Worm (Caenorhabditis elegans) whole organism, L2 larva: ENCODE measurements around the gene F26D2.15.

Experiments used
- C34F6.9 ChIP-seq: fragments of 150-350 bp; optimal IDR thresholded peaks from 2 replicates; lab custom pipeline; 2014; ENCODE audit warnings: missing biosample characterization, missing genetic modification characterization
- F13H6.1 ChIP-seq: sonication (generic microtip); optimal IDR thresholded peaks from 2 replicates; lab custom pipeline; 2016; ENCODE audit warnings: missing genetic modification characterization, missing compliant biosample characterization
- ZK546.5 ChIP-seq: sonication (generic microtip); optimal IDR thresholded peaks from 2 replicates; lab custom pipeline; 2017; ENCODE audit warnings: missing biosample characterization, missing genetic modification characterization
- alr-1 ChIP-seq: fragments of 150-350 bp; optimal IDR thresholded peaks from 2 replicates; lab custom pipeline; 2014; ENCODE audit warnings: missing biosample characterization, missing genetic modification characterization
- aly-2 ChIP-seq: fragments of 150-350 bp; optimal IDR thresholded peaks from 2 replicates; lab custom pipeline; 2014; ENCODE audit warnings: missing biosample characterization, missing genetic modification characterization
- ama-1 ChIP-seq: fragments of 150-350 bp; optimal IDR thresholded peaks from 2 replicates; lab custom pipeline; 2018; ENCODE audit warnings: inconsistent platforms
- blmp-1 ChIP-seq: sonication (generic microtip); optimal IDR thresholded peaks from 2 replicates; lab custom pipeline; 2017; ENCODE audit warnings: missing genetic modification characterization, mild to moderate bottlenecking, missing compliant biosample characterization, antibody characterized with exemption, moderate library complexity; ENCODE audit not compliant: insufficient read depth
- ceh-16 ChIP-seq: fragments of 150-350 bp; optimal IDR thresholded peaks from 2 replicates; lab custom pipeline; 2014; ENCODE audit warnings: missing biosample characterization, missing genetic modification characterization
- ceh-82 ChIP-seq: fragments of 150-350 bp; optimal IDR thresholded peaks from 2 replicates; lab custom pipeline; 2014; ENCODE audit warnings: missing biosample characterization, missing genetic modification characterization
- crh-2 ChIP-seq: sonication (generic microtip); optimal IDR thresholded peaks from 2 replicates; lab custom pipeline; 2017; ENCODE audit warnings: missing biosample characterization, missing genetic modification characterization
- dmd-4 ChIP-seq: sonication (generic microtip); optimal IDR thresholded peaks from 2 replicates; lab custom pipeline; 2017; ENCODE audit warnings: missing biosample characterization, missing genetic modification characterization
- egl-27 ChIP-seq: sonication (generic microtip); optimal IDR thresholded peaks from 3 replicates; lab custom pipeline; 2017; ENCODE audit warnings: missing biosample characterization, missing genetic modification reagents, missing genetic modification characterization
- elt-1 ChIP-seq: fragments of 150-350 bp; optimal IDR thresholded peaks from 2 replicates; lab custom pipeline; 2014; ENCODE audit warnings: missing biosample characterization, missing genetic modification characterization
- elt-3 ChIP-seq: sonication (generic microtip); optimal IDR thresholded peaks from 2 replicates; lab custom pipeline; 2017; ENCODE audit warnings: missing biosample characterization, missing genetic modification characterization
- lin-13 ChIP-seq: fragments of 150-350 bp; optimal IDR thresholded peaks from 2 replicates; lab custom pipeline; 2014; ENCODE audit warnings: missing biosample characterization, missing genetic modification reagents, missing genetic modification characterization
- lin-39 ChIP-seq: fragments of 150-350 bp; optimal IDR thresholded peaks from 2 replicates; lab custom pipeline; 2014; ENCODE audit warnings: missing biosample characterization, missing genetic modification reagents, missing genetic modification characterization
- lsy-2 ChIP-seq, 2 experiments: fragments of 150-350 bp in 1 of 2; sonication (generic microtip) in 1 of 2; optimal IDR thresholded peaks; 2 replicates each; lab custom pipeline; 2014 to 2017; ENCODE audit warnings: missing biosample characterization in 2 of 2, missing genetic modification characterization in 2 of 2
- mab-5 ChIP-seq: fragments of 150-350 bp; optimal IDR thresholded peaks from 2 replicates; lab custom pipeline; 2014; ENCODE audit warnings: missing biosample characterization, missing genetic modification characterization
- mbf-1 ChIP-seq: sonication (generic microtip); optimal IDR thresholded peaks from 2 replicates; lab custom pipeline; 2017; ENCODE audit warnings: missing biosample characterization, missing genetic modification characterization
- nhr-10 ChIP-seq: sonication (generic microtip); optimal IDR thresholded peaks from 2 replicates; lab custom pipeline; 2017; ENCODE audit warnings: missing biosample characterization, missing genetic modification characterization
- nhr-11 ChIP-seq: fragments of 150-350 bp; optimal IDR thresholded peaks from 2 replicates; lab custom pipeline; 2014; ENCODE audit warnings: missing biosample characterization, missing genetic modification characterization
- nhr-12 ChIP-seq: fragments of 150-350 bp; optimal IDR thresholded peaks from 2 replicates; lab custom pipeline; 2014; ENCODE audit warnings: missing biosample characterization, missing genetic modification characterization
- nhr-21 ChIP-seq: fragments of 150-350 bp; optimal IDR thresholded peaks from 2 replicates; lab custom pipeline; 2014; ENCODE audit warnings: missing biosample characterization, missing genetic modification characterization
- nhr-23 ChIP-seq: fragments of 150-350 bp; optimal IDR thresholded peaks from 2 replicates; lab custom pipeline; 2014; ENCODE audit warnings: missing biosample characterization, missing genetic modification reagents, missing genetic modification characterization
- nhr-237 ChIP-seq: fragments of 150-350 bp; optimal IDR thresholded peaks from 2 replicates; lab custom pipeline; 2014; ENCODE audit warnings: missing biosample characterization, missing genetic modification characterization
- nhr-25 ChIP-seq: fragments of 150-350 bp; sonication (generic microtip); optimal IDR thresholded peaks from 3 replicates; lab custom pipeline; 2014; ENCODE audit warnings: missing biosample characterization, missing genetic modification characterization
- nhr-6 ChIP-seq: fragments of 150-350 bp; optimal IDR thresholded peaks from 2 replicates; lab custom pipeline; 2014; ENCODE audit warnings: missing biosample characterization, missing genetic modification characterization
- sem-4 ChIP-seq: fragments of 150-350 bp; optimal IDR thresholded peaks from 2 replicates; lab custom pipeline; 2014; ENCODE audit warnings: missing biosample characterization, missing genetic modification reagents, missing genetic modification characterization
- skn-1 ChIP-seq: sonication (generic microtip); optimal IDR thresholded peaks from 2 replicates; lab custom pipeline; 2017; ENCODE audit warnings: missing biosample characterization, missing genetic modification characterization
- sma-3 ChIP-seq: sonication (generic microtip); optimal IDR thresholded peaks from 2 replicates; lab custom pipeline; 2016; ENCODE audit warnings: missing genetic modification reagents, missing genetic modification characterization, missing compliant biosample characterization
- snpc-4 ChIP-seq: fragments of 150-350 bp; optimal IDR thresholded peaks from 2 replicates; lab custom pipeline; 2014; ENCODE audit warnings: missing biosample characterization, missing genetic modification characterization
- unc-62 ChIP-seq: fragments of 150-350 bp; optimal IDR thresholded peaks from 2 replicates; lab custom pipeline; 2014; ENCODE audit warnings: missing biosample characterization, missing genetic modification reagents, missing genetic modification characterization
- zag-1 ChIP-seq: fragments of 150-350 bp; optimal IDR thresholded peaks from 2 replicates; lab custom pipeline; 2014; ENCODE audit warnings: missing biosample characterization, missing genetic modification characterization
- ztf-1 ChIP-seq: fragments of 200-800 bp; sonication (Bioruptor generic); conservative IDR thresholded peaks from 2 replicates; pipeline ENCODE4 v1.3.6; 2022; ENCODE audit warnings: missing genetic modification characterization, missing compliant biosample characterization
- ztf-4 ChIP-seq: fragments of 150-350 bp; optimal IDR thresholded peaks from 2 replicates; lab custom pipeline; 2014; ENCODE audit warnings: missing biosample characterization, missing genetic modification characterization

The F26D2.15 gene

DNA sequence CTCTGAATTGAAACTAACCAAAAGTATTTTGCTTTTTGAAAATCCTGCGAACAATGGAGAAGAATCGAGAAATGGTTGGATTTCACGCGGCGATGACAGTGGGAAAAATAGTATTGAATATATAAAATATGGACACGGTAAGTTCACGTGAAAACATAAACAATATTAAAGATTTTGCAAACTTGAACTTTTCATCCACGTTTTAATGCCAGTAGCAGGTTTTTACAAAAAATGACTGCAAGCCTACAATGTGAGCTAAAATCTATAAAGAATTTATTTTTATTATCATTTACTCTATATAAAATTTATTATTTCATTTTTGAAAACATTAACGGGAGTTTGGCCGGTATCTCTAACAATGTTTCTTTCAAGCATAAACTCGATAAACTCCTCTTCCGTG lies 8.1 kb upstream of the F26D2.15 start, which contains the start of gene F26D2.10:
TSS of gene F26D2.10 (minus strand) at position 101 of the 400 bp plus-strand sequence.
- TF ChIP-seq ztf-4 (tag; lab: Kevin White, UChicago) (no peak), nhr-25 (tag; lab: Kevin White, UChicago) (no peak), blmp-1 (tag; lab: Kevin White, UChicago) (no peak), elt-1 (tag; lab: Kevin White, UChicago) (no peak), dmd-4 (tag; lab: Kevin White, UChicago) (no peak), sma-3 (GFP tag; lab: Kevin White, UChicago) (no peak), unc-62 (GFP tag; lab: Kevin White, UChicago) (no peak), ceh-16 (tag; lab: Kevin White, UChicago) (no peak), ZK546.5 (tag; lab: Kevin White, UChicago) (no peak), F13H6.1 (tag; lab: Kevin White, UChicago) (no peak), ceh-82 (tag; lab: Kevin White, UChicago) (no peak), nhr-11 (tag; lab: Kevin White, UChicago) (no peak), elt-3 (tag; lab: Kevin White, UChicago) (no peak), nhr-10 (tag; lab: Kevin White, UChicago) (no peak), nhr-12 (tag; lab: Kevin White, UChicago) (no peak), ama-1 (lab: Kevin White, UChicago) (no peak)
- TF ChIP-seq, all 48 proteins: peak for 0

DNA sequence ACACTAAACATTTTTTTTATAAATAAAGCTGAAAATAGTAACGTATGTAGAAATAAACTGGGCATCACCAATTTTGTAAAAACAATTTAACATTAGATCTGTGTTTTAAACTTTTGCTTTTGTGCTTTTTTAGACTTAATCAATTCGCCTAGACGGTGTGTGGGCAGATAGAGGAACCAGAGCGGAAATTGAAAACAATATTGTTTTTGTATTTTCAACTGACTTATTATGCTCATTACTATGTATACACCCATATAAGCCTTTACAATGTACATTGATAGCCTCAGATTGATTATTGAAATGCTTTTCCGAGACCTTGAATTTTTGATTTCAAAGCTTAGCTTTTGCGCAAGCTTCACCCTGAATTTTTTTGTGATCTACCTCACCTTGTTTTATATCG lies 7.7 kb upstream of the F26D2.15 start, which contains the start of gene str-73:
TSS of gene str-73 (plus strand) at position 301 of the 400 bp plus-strand sequence.
- no peak for TF ChIP-seq nhr-237 (tag; lab: Kevin White, UChicago)
- TF ChIP-seq lsy-2 (tag; optimal IDR thresholded peaks at IDR 0.05; lab: Kevin White, UChicago) = no peak
- TF ChIP-seq nhr-11 (tag; lab: Kevin White, UChicago) = no peak
- no peak for TF ChIP-seq mab-5 (tag; lab: Kevin White, UChicago)
- no peak for TF ChIP-seq lin-13
- no peak for TF ChIP-seq mbf-1 (tag; lab: Kevin White, UChicago)
- no peak for TF ChIP-seq sem-4
- TF ChIP-seq nhr-6 = no peak
- no peak for TF ChIP-seq ztf-4 (tag; lab: Kevin White, UChicago)
- TF ChIP-seq skn-1 = no peak
- no peak for TF ChIP-seq ama-1 (lab: Kevin White, UChicago)
- TF ChIP-seq crh-2 (tag; lab: Kevin White, UChicago) = no peak
- TF ChIP-seq lin-39 (tag; lab: Kevin White, UChicago) = no peak
- TF ChIP-seq zag-1 (tag; lab: Kevin White, UChicago) = no peak
- no peak for TF ChIP-seq ZK546.5 (tag; lab: Kevin White, UChicago)
- TF ChIP-seq nhr-21 (tag; lab: Kevin White, UChicago) = no peak
- TF ChIP-seq, all 48 proteins: peak for 0

DNA sequence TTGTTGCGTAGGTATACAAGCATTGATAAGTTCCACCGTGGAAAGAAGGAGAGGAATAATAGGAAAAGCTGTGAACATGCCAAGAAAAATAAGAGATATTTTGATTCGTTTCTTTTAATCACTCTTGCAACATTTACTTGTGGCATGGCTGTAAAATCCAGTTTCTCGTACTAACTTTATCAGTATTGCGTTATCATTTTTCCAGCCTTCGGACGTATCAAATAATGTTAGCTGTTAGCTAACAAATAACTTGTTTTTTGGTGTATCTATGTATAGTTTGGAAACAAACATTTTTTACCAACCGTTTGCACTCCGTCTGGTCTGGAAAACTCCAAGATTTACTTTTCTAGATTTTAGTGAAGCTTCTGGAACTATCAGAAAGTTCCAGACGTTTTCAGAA lies 4.2 kb upstream of the F26D2.15 start, which contains the start of gene clec-234:
TSS of gene clec-234 (minus strand) at position 101 of the 400 bp plus-strand sequence.
- no peak for TF ChIP-seq ztf-1
- TF ChIP-seq aly-2 (tag; lab: Kevin White, UChicago) = no peak
- TF ChIP-seq nhr-12 (tag; lab: Kevin White, UChicago) = no peak
- no peak for TF ChIP-seq nhr-11 (tag; lab: Kevin White, UChicago)
- no peak for TF ChIP-seq mbf-1 (tag; lab: Kevin White, UChicago)
- TF ChIP-seq ceh-82 (tag; lab: Kevin White, UChicago) = no peak

DNA sequence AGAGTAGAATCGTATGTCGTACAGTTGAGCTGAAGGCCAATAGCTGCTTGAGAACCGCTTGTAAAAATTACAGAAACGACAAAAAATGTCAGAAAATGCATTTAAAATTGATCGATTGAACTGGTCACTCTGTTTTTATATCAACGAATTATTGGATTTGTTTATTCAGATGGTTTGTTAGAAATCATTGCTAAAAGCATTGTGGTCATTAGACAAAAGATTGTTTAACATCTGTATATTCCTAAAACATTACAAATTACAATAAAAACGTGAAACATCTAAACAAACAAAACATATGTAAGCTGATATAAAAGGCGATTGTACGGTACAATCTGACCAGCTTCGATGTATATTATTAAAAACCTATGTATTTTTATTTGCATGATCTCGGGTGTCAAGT lies 2.1 kb upstream of the F26D2.15 start, which contains the start of the genes F26D2.13 and F26D2.14:
TSS of gene F26D2.13 (minus strand) at position 101 of the 400 bp plus-strand sequence.
TSS of gene F26D2.14 (plus strand) at position 346 of the 400 bp plus-strand sequence.
- TF ChIP-seq alr-1 (tag; lab: Kevin White, UChicago) (no peak), nhr-12 (tag; lab: Kevin White, UChicago) (no peak), snpc-4 (tag; lab: Kevin White, UChicago) (no peak), sma-3 (GFP tag; lab: Kevin White, UChicago) (no peak), egl-27 (tag; lab: Kevin White, UChicago) (no peak), lsy-2 (tag; optimal IDR thresholded peaks at IDR 0.05; lab: Kevin White, UChicago) (no peak), C34F6.9 (tag; lab: Kevin White, UChicago) (no peak), ceh-16 (tag; lab: Kevin White, UChicago) (no peak), nhr-23 (tag; lab: Kevin White, UChicago) (no peak)
